Fruit fly (Drosophila melanogaster) whole organism, wandering third instar larva: ENCODE data around the gene RhoGEF64C.

Source experiments
- GATAd ChIP-seq: sonication (Bioruptor generic); optimal IDR thresholded peaks from 2 replicates; lab custom pipeline; 2016; ENCODE audit warnings: missing biosample characterization, missing genetic modification characterization
- Hr78 ChIP-seq: fragments of >200 bp; optimal IDR thresholded peaks from 2 replicates; lab custom pipeline; 2017; ENCODE audit warnings: missing biosample characterization, missing genetic modification characterization
- Hr83 ChIP-seq: fragments of 200-300 bp; sonication (Bioruptor generic); optimal IDR thresholded peaks from 2 replicates; lab custom pipeline; 2016; ENCODE audit warnings: missing biosample characterization, mild to moderate bottlenecking, missing genetic modification characterization, moderate library complexity; ENCODE audit not compliant: poor library complexity, severe bottlenecking
- dl ChIP-seq, 2 experiments: fragments of 175-275, 200-275 bp in 1 of 2; fragments of 200-275 bp in 1 of 2; sonication (Bioruptor generic); optimal IDR thresholded peaks; lab custom pipeline; 2018; ENCODE audit warnings: mild to moderate bottlenecking in 2 of 2, missing biosample characterization in 2 of 2, missing genetic modification characterization in 2 of 2, moderate library complexity in 2 of 2; ENCODE audit not compliant: partially characterized antibody in 2 of 2, insufficient read depth in 1 of 2

DNA sequence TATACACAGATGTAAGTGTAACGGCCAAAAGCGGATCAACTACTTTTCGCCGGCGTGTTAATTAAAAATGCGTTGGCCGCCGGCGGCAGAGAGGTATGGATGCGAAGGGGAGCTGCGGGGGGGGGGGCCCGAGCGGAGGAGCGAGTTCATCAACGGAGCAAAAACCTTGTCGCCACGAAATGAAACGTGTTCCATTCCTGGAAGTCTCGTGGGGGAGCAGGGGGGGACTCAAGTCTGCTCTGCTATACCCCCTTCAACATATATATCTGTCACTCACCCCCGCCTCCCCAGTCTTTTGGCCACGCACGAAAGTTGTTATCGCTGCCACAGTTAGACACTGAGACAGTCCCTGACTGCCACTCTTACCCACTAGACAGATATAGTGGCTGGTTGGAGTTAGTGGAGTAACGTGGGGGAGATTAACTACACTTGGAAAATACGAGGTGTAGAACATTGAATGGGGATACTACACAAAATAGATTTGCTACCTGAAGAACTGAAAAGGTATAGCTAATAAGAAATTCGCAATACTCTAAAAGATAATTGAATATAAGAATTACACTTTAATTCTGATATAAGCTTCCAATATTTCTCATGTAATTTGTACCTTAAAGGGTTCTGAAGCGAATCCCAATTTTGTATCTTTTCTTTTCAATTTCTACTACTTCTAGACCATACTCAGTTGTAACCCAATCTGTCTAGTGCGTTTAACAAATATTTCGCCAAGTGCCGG is 54.7 kb downstream of the RhoGEF64C start:
- no peak for TF ChIP-seq Hr83 (GFP tag; lab: Kevin White, UChicago)
- TF ChIP-seq GATAd (GFP tag; lab: Kevin White, UChicago) = no peak
- TF ChIP-seq dl (GFP tag; optimal IDR thresholded peaks at IDR 0.05; lab: Kevin White, UChicago; ENCODE audit: insufficient read depth in 1 of 2, partially characterized antibody in 2 of 2) = no peak
- TF ChIP-seq Hr78 = no peak
